Worm (Caenorhabditis elegans): ENCODE measurements around the gene ucr-2.3.

- TF ChIP-seq snpc-1.1 (tag; optimal IDR thresholded peaks at IDR 0.05; ENCODE audit: insufficient read depth) (no peak), efl-1 (GFP tag; optimal IDR thresholded peaks at IDR 0.05) (no peak), lag-1 (GFP tag; IDR thresholded peaks at IDR 0.05) (no peak), nhr-120 (GFP tag; IDR thresholded peaks at IDR 0.05) (no peak), unc-62 (GFP tag; optimal IDR thresholded peaks at IDR 0.05) (no peak)
Measured at ce11 chrIII:872373-872772, 7.3 kb upstream of the ucr-2.3 start, which contains the start of the genes T24C4.3 and clc-20.
